Fruit fly (Drosophila melanogaster): Measurements from ENCODE around the gene CG7606.

The CG7606 gene

DNA sequence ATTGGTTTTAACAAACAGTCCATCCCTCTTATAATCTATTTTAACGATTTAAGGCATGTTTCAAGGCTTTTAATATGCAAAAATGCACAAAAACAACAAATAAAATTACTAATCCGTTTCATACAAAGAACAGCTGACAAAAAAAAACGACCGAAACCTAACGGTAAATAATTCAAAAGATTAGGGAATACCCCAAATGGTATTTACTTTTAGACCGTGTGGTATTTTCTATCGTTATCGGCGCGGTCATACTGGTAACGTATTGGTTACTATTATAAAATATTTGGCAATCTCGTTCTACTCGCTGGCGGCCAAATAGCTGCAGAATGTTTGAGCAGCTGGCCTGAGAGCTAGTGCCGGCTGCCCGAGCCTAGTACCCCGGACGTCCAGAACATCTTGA, 9.5 kb downstream of the CG7606 start, which contains the start of gene sll (continued):
- TF ChIP-seq Atf3 (GFP tag; optimal IDR thresholded peaks at IDR 0.05) (no peak), CG17612 (GFP tag; IDR thresholded peaks at IDR 0.05) (no peak), Ada2b (GFP tag; IDR thresholded peaks at IDR 0.05) (no peak), Doc3 (GFP tag; IDR thresholded peaks at IDR 0.05; ENCODE audit: partially characterized antibody) (0 out of 3 replicates have a peak, but pooled peaks have one; percentile 24), CG2875 (GFP tag; optimal IDR thresholded peaks at IDR 0.05) (no peak), ranshi (GFP tag; IDR thresholded peaks at IDR 0.05) (no peak), Sox102F (GFP tag; optimal IDR thresholded peaks at IDR 0.05) (no peak), Bdp1 (GFP tag; optimal IDR thresholded peaks at IDR 0.05) (no peak), Side (GFP tag; optimal IDR thresholded peaks at IDR 0.05) (no peak), CG1602 (GFP tag; optimal IDR thresholded peaks at IDR 0.05) (no peak), CG9797 (GFP tag; optimal IDR thresholded peaks at IDR 0.05) (peak; percentile 64), ara (GFP tag; IDR thresholded peaks at IDR 0.05) (no peak), so (GFP tag; IDR thresholded peaks at IDR 0.05) (no peak), gce (GFP tag; IDR thresholded peaks at IDR 0.05) (no peak), esg (GFP tag; conservative IDR thresholded peaks at IDR 0.05) (no peak), MBD-R2 (GFP tag; IDR thresholded peaks at IDR 0.05) (peak; percentile 59), CG6791 (GFP tag; IDR thresholded peaks at IDR 0.05; ENCODE audit: partially characterized antibody) (peak; percentile 51; the same call in 1 of the 3 replicates), CG12391 (tag; optimal IDR thresholded peaks at IDR 0.05) (peak; percentile 9), chn (GFP tag; optimal IDR thresholded peaks at IDR 0.05) (no peak), emc (GFP tag; optimal IDR thresholded peaks at IDR 0.05) (no peak), CG8388 (GFP tag; optimal IDR thresholded peaks at IDR 0.05) (no peak), CrebB (tag; optimal IDR thresholded peaks at IDR 0.05) (no peak), Nf-YB (GFP tag; optimal IDR thresholded peaks at IDR 0.05) (peak; percentile 28), Fer2 (tag; optimal IDR thresholded peaks at IDR 0.05) (no peak), Gsc (GFP tag; IDR thresholded peaks at IDR 0.05) (no peak), CG7372 (GFP tag; IDR thresholded peaks at IDR 0.05) (no peak), CG2678 (tag; optimal IDR thresholded peaks at IDR 0.05) (peak; percentile 14), CG17328 (GFP tag; IDR thresholded peaks at IDR 0.05) (no peak), Abd-B (GFP tag; optimal IDR thresholded peaks at IDR 0.05) (no peak), phol (tag; optimal IDR thresholded peaks at IDR 0.05) (peak; percentile 25), CG17802 (tag; optimal IDR thresholded peaks at IDR 0.05) (no peak), cato (GFP tag; optimal IDR thresholded peaks at IDR 0.05; ENCODE audit: borderline replicate concordance) (no peak), Mad (GFP tag; optimal IDR thresholded peaks at IDR 0.05) (no peak), CG16779 (GFP tag; IDR thresholded peaks at IDR 0.05) (no peak), vnd (GFP tag; IDR thresholded peaks at IDR 0.05; ENCODE audit: partially characterized antibody) (no peak), CG11695 (GFP tag; IDR thresholded peaks at IDR 0.05) (no peak), Sox100B (GFP tag; optimal IDR thresholded peaks at IDR 0.05) (no peak), amos (GFP tag; IDR thresholded peaks at IDR 0.05; ENCODE audit: partially characterized antibody) (no peak), CG15479 (GFP tag; optimal IDR thresholded peaks at IDR 0.05) (no peak), pzg (GFP tag; optimal IDR thresholded peaks at IDR 0.05) (peak; percentile 40), CG7271 (tag; optimal IDR thresholded peaks at IDR 0.05) (no peak), CG34376 (GFP tag; optimal IDR thresholded peaks at IDR 0.05) (no peak), Oaz (GFP tag; IDR thresholded peaks at IDR 0.05) (no peak), CG3281 (GFP tag; optimal IDR thresholded peaks at IDR 0.05) (no peak), Hr51 (GFP tag; optimal IDR thresholded peaks at IDR 0.05) (no peak), oc (tag; optimal IDR thresholded peaks at IDR 0.05) (peak; percentile 59), Dip3 (GFP tag; optimal IDR thresholded peaks at IDR 0.05) (no peak), pros (GFP tag; optimal IDR thresholded peaks at IDR 0.05) (no peak), CG4820 (GFP tag; optimal IDR thresholded peaks at IDR 0.05) (no peak), CG7928 (GFP tag; optimal IDR thresholded peaks at IDR 0.05) (no peak), fd64A (GFP tag; optimal IDR thresholded peaks at IDR 0.05) (no peak)
